Worm (Caenorhabditis elegans) whole organism, L4/young adult: ENCODE measurements around the gene nhr-95.

Source experiments
- W03F9.2 ChIP-seq: fragments of 150-350 bp; optimal IDR thresholded peaks from 2 replicates; lab custom pipeline; 2014; ENCODE audit warnings: missing biosample characterization, missing genetic modification characterization
- dao-5 ChIP-seq: sonication (generic microtip); optimal IDR thresholded peaks from 2 replicates; lab custom pipeline; 2016; ENCODE audit warnings: missing genotype, missing genetic modification characterization, moderate library complexity, missing compliant biosample characterization
- him-1 ChIP-seq: sonication (generic microtip); optimal IDR thresholded peaks from 2 replicates; lab custom pipeline; 2016; ENCODE audit warnings: missing genotype, missing genetic modification reagents, missing genetic modification characterization, missing compliant biosample characterization

DNA sequence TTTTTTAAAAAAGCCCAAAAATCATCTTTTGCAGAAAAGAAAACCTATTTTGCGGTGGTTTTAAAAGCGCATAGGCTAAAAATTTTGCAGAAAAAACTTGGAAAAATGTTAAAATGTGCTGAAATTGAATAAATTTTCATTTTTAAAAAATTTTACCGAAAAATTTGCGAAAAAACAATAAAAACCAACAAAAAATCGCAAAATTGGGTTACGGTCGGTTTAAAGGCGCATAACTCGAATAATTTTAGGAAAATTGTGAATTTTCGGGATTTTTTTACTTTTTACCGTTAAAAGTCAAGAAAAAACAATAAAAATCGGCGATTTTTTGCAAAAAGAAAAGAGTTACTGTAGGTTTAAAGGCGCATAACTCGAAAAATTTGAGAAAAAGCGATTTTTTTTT is 42.8 kb upstream of the nhr-95 start:
- TF ChIP-seq him-1 (tag; lab: Kevin White, UChicago) (no peak), dao-5 (tag; lab: Kevin White, UChicago) (no peak), W03F9.2 (tag; lab: Kevin White, UChicago) (no peak)
